Fruit fly (Drosophila melanogaster) whole organism, embryonic: ENCODE data around the gene CG44094.

Source experiments
- Aef1 ChIP-seq: fragments of 200-800 bp; sonication (Bioruptor generic); IDR thresholded peaks from 3 replicates; pipeline ENCODE4 v1.3.6; 2022; ENCODE audit warnings: missing biosample characterization, missing genetic modification characterization
- Atf-2 ChIP-seq: fragments of 200-800 bp; sonication (Bioruptor generic); optimal IDR thresholded peaks from 2 replicates; lab custom pipeline; 2016; ENCODE audit warnings: missing biosample characterization, missing genetic modification characterization
- Atf6 ChIP-seq: fragments of 200-800 bp; sonication (Bioruptor generic); IDR thresholded peaks from 2 replicates; pipeline ENCODE4 v1.3.6; 2022; ENCODE audit warnings: missing biosample characterization, missing genetic modification characterization
- Bgb ChIP-seq: fragments of 200-800 bp; sonication (Bioruptor generic); IDR thresholded peaks from 2 replicates; pipeline ENCODE4 v1.3.6; 2022; ENCODE audit warnings: missing biosample characterization, missing genetic modification characterization; ENCODE audit not compliant: partially characterized antibody
- Bteb2 ChIP-seq: fragments of 200-800 bp; sonication (Bioruptor generic); optimal IDR thresholded peaks from 2 replicates; lab custom pipeline; 2016; ENCODE audit warnings: missing biosample characterization, missing genetic modification characterization
- CG10462 ChIP-seq: fragments of 200-800 bp; sonication (Bioruptor generic); optimal IDR thresholded peaks from 2 replicates; lab custom pipeline; 2016; ENCODE audit warnings: missing biosample characterization, missing genetic modification characterization
- CG14860 ChIP-seq: fragments of 200-800 bp; sonication (Bioruptor generic); IDR thresholded peaks from 3 replicates; pipeline ENCODE4 v1.3.6; 2022; ENCODE audit warnings: missing biosample characterization, missing genetic modification characterization; ENCODE audit not compliant: partially characterized antibody
- CG15696 ChIP-seq: fragments of 200-800 bp; sonication (Bioruptor generic); optimal IDR thresholded peaks from 2 replicates; lab custom pipeline; 2019; ENCODE audit warnings: missing biosample characterization, mild to moderate bottlenecking, missing genetic modification characterization, moderate library complexity
- CG1602 ChIP-seq: fragments of 200-800 bp; sonication (Bioruptor generic); optimal IDR thresholded peaks from 3 replicates; lab custom pipeline; 2016; ENCODE audit warnings: missing biosample characterization, missing genetic modification characterization
- CG1603 ChIP-seq: fragments of 200-800 bp; sonication (Bioruptor generic); optimal IDR thresholded peaks from 2 replicates; lab custom pipeline; 2019; ENCODE audit warnings: missing biosample characterization, mild to moderate bottlenecking, missing genetic modification characterization, moderate library complexity
- CG17802 ChIP-seq: fragments of 200-800 bp; sonication (Bioruptor generic); optimal IDR thresholded peaks from 2 replicates; lab custom pipeline; 2018; ENCODE audit warnings: missing biosample characterization, mild to moderate bottlenecking, missing genetic modification characterization, moderate library complexity
- CG17912 ChIP-seq: fragments of 200-800 bp; sonication (Bioruptor generic); optimal IDR thresholded peaks from 2 replicates; lab custom pipeline; 2018; ENCODE audit warnings: missing biosample characterization, mild to moderate bottlenecking, missing genetic modification characterization
- CG4404 ChIP-seq: fragments of 200-800 bp; sonication (Bioruptor generic); IDR thresholded peaks from 2 replicates; pipeline ENCODE4 v1.3.6; 2022; ENCODE audit warnings: missing biosample characterization, missing genetic modification characterization
- CG4617 ChIP-seq: fragments of 200-800 bp; sonication (Bioruptor generic); optimal IDR thresholded peaks from 3 replicates; lab custom pipeline; 2016; ENCODE audit warnings: missing biosample characterization, missing genetic modification characterization, borderline replicate concordance
- CG6654 ChIP-seq: fragments of 200-800 bp; sonication (Bioruptor generic); optimal IDR thresholded peaks from 2 replicates; lab custom pipeline; 2017; ENCODE audit warnings: missing biosample characterization, mild to moderate bottlenecking, missing genetic modification characterization
- CG6765 ChIP-seq: fragments of 200-800 bp; sonication (Bioruptor generic); optimal IDR thresholded peaks from 3 replicates; lab custom pipeline; 2017; ENCODE audit warnings: missing biosample characterization, mild to moderate bottlenecking, missing genetic modification characterization
- CG6854 ChIP-seq: fragments of 200-800 bp; sonication (Bioruptor generic); optimal IDR thresholded peaks from 3 replicates; lab custom pipeline; 2017; ENCODE audit warnings: missing biosample characterization, mild to moderate bottlenecking, missing genetic modification characterization
- CG7786 ChIP-seq: fragments of 200-800 bp; sonication (Bioruptor generic); optimal IDR thresholded peaks from 2 replicates; lab custom pipeline; 2016; ENCODE audit warnings: missing biosample characterization, missing genetic modification characterization
- CG8924 ChIP-seq: fragments of 200-800 bp; optimal IDR thresholded peaks from 3 replicates; lab custom pipeline; 2019; ENCODE audit warnings: missing biosample characterization, mild to moderate bottlenecking, missing genetic modification characterization, moderate library complexity
- Chrac-16 ChIP-seq: fragments of 200-800 bp; sonication (Bioruptor generic); optimal IDR thresholded peaks from 3 replicates; lab custom pipeline; 2016; ENCODE audit warnings: missing biosample characterization, missing genetic modification characterization
- Dip3 ChIP-seq: fragments of 200-800 bp; sonication (Bioruptor generic); optimal IDR thresholded peaks from 3 replicates; lab custom pipeline; 2016; ENCODE audit warnings: missing biosample characterization, missing genetic modification characterization
- Doc3 ChIP-seq: fragments of 200-800 bp; sonication (Bioruptor generic); IDR thresholded peaks from 3 replicates; pipeline ENCODE4 v1.3.6; 2022; ENCODE audit warnings: missing biosample characterization, missing genetic modification characterization; ENCODE audit not compliant: partially characterized antibody
- ERR ChIP-seq: fragments of 200-800 bp; sonication (Bioruptor generic); optimal IDR thresholded peaks from 2 replicates; lab custom pipeline; 2016; ENCODE audit warnings: missing biosample characterization, missing genetic modification characterization
- Hey ChIP-seq: fragments of 200-800 bp; sonication (Bioruptor generic); optimal IDR thresholded peaks from 3 replicates; lab custom pipeline; 2018; ENCODE audit warnings: missing biosample characterization, mild to moderate bottlenecking, missing genetic modification characterization
- Hmr ChIP-seq: fragments of 200-800 bp; sonication (Bioruptor generic); optimal IDR thresholded peaks from 3 replicates; lab custom pipeline; 2017; ENCODE audit warnings: mild to moderate bottlenecking, missing biosample characterization, missing genetic modification reagents, missing genetic modification characterization
- Hr3 ChIP-seq: fragments of 200-800 bp; sonication (Bioruptor generic); optimal IDR thresholded peaks from 3 replicates; lab custom pipeline; 2016; ENCODE audit warnings: missing biosample characterization, missing genetic modification characterization
- Max ChIP-seq: fragments of 200-800 bp; sonication (Bioruptor generic); optimal IDR thresholded peaks from 2 replicates; lab custom pipeline; 2016; ENCODE audit warnings: missing biosample characterization, mild to moderate bottlenecking, missing genetic modification characterization
- Med ChIP-seq: fragments of 200-800 bp; sonication (Bioruptor generic); peaks from one replicate; lab custom pipeline; 2016; ENCODE audit warnings: missing biosample characterization, missing genetic modification characterization, mild to moderate bottlenecking, inconsistent platforms, moderate library complexity
- Nf-YC ChIP-seq: fragments of 200-800 bp; optimal IDR thresholded peaks from 3 replicates; lab custom pipeline; 2019; ENCODE audit warnings: missing biosample characterization, mild to moderate bottlenecking, missing genetic modification characterization, moderate library complexity
- PHDP ChIP-seq: fragments of 200-800 bp; sonication (Bioruptor generic); optimal IDR thresholded peaks from 3 replicates; lab custom pipeline; 2018; ENCODE audit warnings: missing biosample characterization, mild to moderate bottlenecking, missing genetic modification characterization, moderate library complexity
- Stat92E ChIP-seq, 3 experiments: fragments of >200 bp in 2 of 3; fragments of 200-800 bp in 1 of 3; sonication (Bioruptor generic) in 1 of 3; optimal IDR thresholded peaks; 2 replicates each; lab custom pipeline; 2017 to 2019; ENCODE audit warnings: missing biosample characterization in 3 of 3, missing genetic modification characterization in 3 of 3, mild to moderate bottlenecking in 1 of 3, moderate library complexity in 1 of 3
- Usf ChIP-seq: fragments of 200-800 bp; sonication (Bioruptor generic); optimal IDR thresholded peaks from 2 replicates; lab custom pipeline; 2017; ENCODE audit warnings: missing genotype, missing biosample characterization, missing genetic modification characterization
- ap ChIP-seq: fragments of 200-800 bp; sonication (Bioruptor generic); IDR thresholded peaks from 2 replicates; pipeline ENCODE4 v1.3.6; 2022; ENCODE audit warnings: missing biosample characterization, missing genetic modification characterization
- cad ChIP-seq: fragments of >200 bp; optimal IDR thresholded peaks from 2 replicates; lab custom pipeline; 2017; ENCODE audit warnings: missing biosample characterization, missing genetic modification characterization
- ci ChIP-seq: fragments of 200-800 bp; sonication (Bioruptor generic); IDR thresholded peaks from 3 replicates; pipeline ENCODE4 v1.3.6; 2022; ENCODE audit warnings: missing biosample characterization, missing genetic modification characterization
- corto ChIP-seq: fragments of 200-800 bp; sonication (Bioruptor generic); optimal IDR thresholded peaks from 2 replicates; lab custom pipeline; 2016; ENCODE audit warnings: missing biosample characterization, mild to moderate bottlenecking, missing genetic modification characterization, moderate library complexity
- da ChIP-seq: fragments of 200-800 bp; sonication (Bioruptor generic); optimal IDR thresholded peaks from 2 replicates; lab custom pipeline; 2016; ENCODE audit warnings: missing biosample characterization, missing genetic modification characterization
- disco-r ChIP-seq: fragments of 200-800 bp; sonication (Bioruptor generic); optimal IDR thresholded peaks from 2 replicates; lab custom pipeline; 2016; ENCODE audit warnings: missing biosample characterization, missing genetic modification characterization
- ftz-f1 ChIP-seq: fragments of 200-800 bp; sonication (Bioruptor generic); optimal IDR thresholded peaks from 2 replicates; lab custom pipeline; 2016; ENCODE audit warnings: missing biosample characterization, missing genetic modification characterization
- nom ChIP-seq: fragments of 200-800 bp; sonication (Bioruptor generic); optimal IDR thresholded peaks from 2 replicates; lab custom pipeline; 2017; ENCODE audit warnings: missing biosample characterization, missing genetic modification characterization, mild to moderate bottlenecking, moderate library complexity, missing genetic modification reagents
- pros ChIP-seq: fragments of 200-800 bp; sonication (Bioruptor generic); optimal IDR thresholded peaks from 3 replicates; lab custom pipeline; 2019; ENCODE audit warnings: missing biosample characterization, mild to moderate bottlenecking, missing genetic modification characterization, moderate library complexity
- schlank ChIP-seq: fragments of 200-800 bp; sonication (Bioruptor generic); optimal IDR thresholded peaks from 2 replicates; lab custom pipeline; 2018; ENCODE audit warnings: missing biosample characterization, mild to moderate bottlenecking, missing genetic modification characterization
- slou ChIP-seq: fragments of 200-800 bp; sonication (Bioruptor generic); optimal IDR thresholded peaks from 3 replicates; lab custom pipeline; 2016; ENCODE audit warnings: missing biosample characterization, missing genetic modification characterization
- slp2 ChIP-seq: fragments of 200-800 bp; sonication (Bioruptor generic); optimal IDR thresholded peaks from 2 replicates; lab custom pipeline; 2016; ENCODE audit warnings: missing biosample characterization, missing genetic modification characterization
- ssp ChIP-seq: fragments of 200-800 bp; sonication (Bioruptor generic); IDR thresholded peaks from 2 replicates; pipeline ENCODE4 v1.3.6; 2022; ENCODE audit warnings: missing biosample characterization, missing genetic modification characterization
- stwl ChIP-seq: fragments of 200-800 bp; sonication (Bioruptor generic); optimal IDR thresholded peaks from 3 replicates; lab custom pipeline; 2018; ENCODE audit warnings: missing biosample characterization, mild to moderate bottlenecking, missing genetic modification characterization, moderate library complexity
- sug ChIP-seq: fragments of 200-800 bp; optimal IDR thresholded peaks from 2 replicates; lab custom pipeline; 2019; ENCODE audit warnings: missing biosample characterization, mild to moderate bottlenecking, missing genetic modification characterization, moderate library complexity
- tup ChIP-seq: fragments of 200-800 bp; sonication (Bioruptor generic); optimal IDR thresholded peaks from 2 replicates; lab custom pipeline; 2016; ENCODE audit warnings: missing biosample characterization, mild to moderate bottlenecking, missing genetic modification characterization, moderate library complexity
- tx ChIP-seq: fragments of 200-800 bp; sonication (Bioruptor generic); optimal IDR thresholded peaks from 2 replicates; lab custom pipeline; 2016; ENCODE audit warnings: missing biosample characterization, missing genetic modification characterization
- zfh1 ChIP-seq: fragments of 200-800 bp; sonication (Bioruptor generic); IDR thresholded peaks from 3 replicates; pipeline ENCODE4 v1.3.6; 2022; ENCODE audit warnings: missing biosample characterization, missing genetic modification characterization

The CG44094 gene

DNA sequence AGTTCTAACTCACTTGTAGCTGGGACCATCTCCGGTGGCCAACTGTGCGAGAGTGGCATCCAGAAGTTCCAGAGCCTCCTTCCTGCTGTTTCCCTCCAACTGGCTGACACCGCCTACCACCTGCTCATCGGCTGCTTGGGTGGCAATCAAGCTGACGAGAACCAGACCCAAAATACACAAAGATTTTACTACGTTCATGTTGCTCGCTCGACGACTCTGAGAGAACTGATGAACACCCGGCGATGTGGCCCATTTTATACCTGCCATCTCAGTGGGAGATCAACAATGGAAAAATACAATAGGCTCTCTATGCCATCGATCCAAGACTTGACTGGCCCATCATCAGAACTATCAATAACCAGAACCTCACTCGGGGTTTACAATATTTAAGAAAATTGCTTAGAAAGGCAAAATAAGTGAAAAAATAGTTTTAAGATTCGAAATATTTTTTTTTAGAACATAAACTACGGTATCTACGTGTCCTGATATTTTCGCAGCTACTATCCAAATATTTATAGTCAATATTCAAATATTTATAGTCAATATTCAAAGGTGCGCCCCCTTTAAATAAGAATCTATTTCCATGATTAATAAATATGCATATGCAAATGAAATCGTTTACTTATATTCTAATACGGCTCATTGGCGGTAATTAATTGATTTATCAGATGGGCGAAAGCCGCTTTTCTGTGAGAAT is 6.9 kb downstream of the CG44094 start, which contains the start of gene Cys (continued):
- TF ChIP-seq slou (GFP tag; lab: Kevin White, UChicago) (no peak), tx (GFP tag; lab: Kevin White, UChicago) (no peak), nom (GFP tag; lab: Kevin White, UChicago) (no peak), Nf-YC (no peak), CG1603 (tag; lab: Kevin White, UChicago) (peak; percentile 13), CG6765 (peak; percentile 30), Doc3 (GFP tag; lab: Robert Waterston, UW) (no peak), ci (GFP tag; lab: Robert Waterston, UW) (peak; percentile 70; the same call in 2 of the 3 replicates), CG17912 (GFP tag; lab: Kevin White, UChicago) (no peak), stwl (tag; lab: Kevin White, UChicago) (no peak), Atf6 (GFP tag; lab: Robert Waterston, UW) (no peak), Usf (GFP tag; lab: Kevin White, UChicago) (no peak), CG1602 (no peak), PHDP (tag; lab: Kevin White, UChicago) (peak; percentile 56), CG15696 (tag; lab: Kevin White, UChicago) (no peak), ap (GFP tag; lab: Robert Waterston, UW) (0 out of 2 replicates have a peak, but pooled peaks have one; percentile 39), CG8924 (tag; lab: Kevin White, UChicago) (no peak), CG4404 (GFP tag; lab: Robert Waterston, UW) (no peak), zfh1 (GFP tag; lab: Robert Waterston, UW) (peak; percentile 54; the same call in 1 of the 3 replicates), slp2 (GFP tag; lab: Kevin White, UChicago) (no peak), Dip3 (GFP tag; lab: Kevin White, UChicago) (no peak), tup (GFP tag; lab: Kevin White, UChicago) (no peak), da (GFP tag; lab: Kevin White, UChicago) (peak; percentile 42), Bgb (GFP tag; lab: Robert Waterston, UW) (peak; percentile 27; the same call in 1 of the 2 replicates), Chrac-16 (GFP tag; lab: Kevin White, UChicago) (no peak), cad (GFP tag; lab: Kevin White, UChicago) (no peak), CG6854 (GFP tag; lab: Kevin White, UChicago) (no peak), ERR (no peak), corto (GFP tag; lab: Kevin White, UChicago) (no peak), Med (GFP tag; lab: Kevin White, UChicago) (peak; percentile 78), sug (peak; percentile 34), CG4617 (GFP tag; lab: Kevin White, UChicago) (no peak), ssp (no peak), Atf-2 (GFP tag; lab: Kevin White, UChicago) (no peak), pros (GFP tag; lab: Kevin White, UChicago) (no peak), CG17802 (no peak), Max (GFP tag; lab: Kevin White, UChicago) (no peak), ftz-f1 (GFP tag; lab: Kevin White, UChicago) (no peak), CG6654 (no peak), Hmr (GFP tag; lab: Kevin White, UChicago) (peak; percentile 30), CG10462 (GFP tag; lab: Kevin White, UChicago) (no peak), CG14860 (GFP tag; lab: Robert Waterston, UW) (no peak), Stat92E (GFP tag; optimal IDR thresholded peaks at IDR 0.05; lab: Kevin White, UChicago) (no peak), disco-r (no peak), Hr3 (GFP tag; lab: Kevin White, UChicago) (no peak), Aef1 (no peak), schlank (tag; lab: Kevin White, UChicago) (peak; percentile 9), CG7786 (GFP tag; lab: Kevin White, UChicago) (peak; percentile 17), Hey (tag; lab: Kevin White, UChicago) (no peak), Bteb2 (GFP tag; lab: Kevin White, UChicago) (no peak)
